Fruit fly (Drosophila melanogaster): ENCODE data around the gene CG2924.

CG2924 gene

DNA sequence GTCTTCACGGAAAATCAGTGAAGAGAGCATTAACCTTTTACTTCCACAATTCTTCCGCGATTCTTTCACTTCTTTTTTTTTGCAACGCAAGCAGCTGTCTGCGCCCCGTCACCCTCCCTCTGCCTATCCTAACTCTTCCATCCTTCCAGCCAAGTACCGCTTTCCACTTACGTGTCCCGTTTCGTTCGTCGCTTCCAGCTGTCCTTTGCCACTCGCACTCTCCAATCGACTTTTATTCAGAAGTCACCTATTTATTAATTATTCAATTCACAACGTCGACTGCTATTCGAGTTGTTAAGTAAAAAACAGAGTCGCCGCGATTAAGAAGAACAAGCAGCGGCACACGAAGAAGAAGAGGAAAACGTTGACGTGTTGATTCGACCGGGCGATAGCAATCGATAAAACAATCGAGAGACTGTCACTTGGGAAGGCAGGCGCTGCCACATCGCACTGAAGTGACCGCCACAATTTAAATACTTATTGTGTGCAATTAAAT is 4.2 kb upstream of the CG2924 start, which contains the start of gene Grp170 (continued):
- TF ChIP-seq Bgb (GFP tag; IDR thresholded peaks at IDR 0.05; ENCODE audit: partially characterized antibody) (peak; percentile 96), CG2678 (tag; optimal IDR thresholded peaks at IDR 0.05) (peak; percentile 12), pan (optimal IDR thresholded peaks at IDR 0.05) (no peak), pan (GFP tag; optimal IDR thresholded peaks at IDR 0.05 in 1 of 2, IDR thresholded peaks at IDR 0.05 in 1 of 2) (no peak), CG8924 (tag; optimal IDR thresholded peaks at IDR 0.05) (peak; percentile 27), CG10431 (GFP tag; optimal IDR thresholded peaks at IDR 0.05) (peak; percentile 8), knrl (GFP tag; IDR thresholded peaks at IDR 0.05; ENCODE audit: partially characterized antibody) (peak; percentile 87), bbx (GFP tag; IDR thresholded peaks at IDR 0.05; ENCODE audit: partially characterized antibody) (peak; percentile 92), CHES-1-like (GFP tag; optimal IDR thresholded peaks at IDR 0.05) (peak; percentile 22), hbn (GFP tag; IDR thresholded peaks at IDR 0.05; ENCODE audit: partially characterized antibody) (peak; percentile 84), Rfx (GFP tag; IDR thresholded peaks at IDR 0.05) (peak; percentile 25; the same call in 1 of the 2 replicates), da (GFP tag; optimal IDR thresholded peaks at IDR 0.05) (no peak), CG4730 (GFP tag; IDR thresholded peaks at IDR 0.05) (no peak), dm (GFP tag; optimal IDR thresholded peaks at IDR 0.05) (peak; percentile 17), CG11560 (tag; IDR thresholded peaks at IDR 0.05) (no peak), ci (GFP tag; IDR thresholded peaks at IDR 0.05) (no peak), CG17385 (GFP tag; optimal IDR thresholded peaks at IDR 0.05) (peak; percentile 99), hb (GFP tag; IDR thresholded peaks at IDR 0.05; ENCODE audit: partially characterized antibody) (peak; percentile 88), Hmr (GFP tag; optimal IDR thresholded peaks at IDR 0.05) (peak; percentile 31), CG8290 (GFP tag; optimal IDR thresholded peaks at IDR 0.05) (no peak), CG8290 (tag; optimal IDR thresholded peaks at IDR 0.05) (peak in 1 of 2 experiments; percentile 35), CG9932 (GFP tag; IDR thresholded peaks at IDR 0.05) (peak; percentile 18; the same call in 1 of the 2 replicates), CG12391 (tag; optimal IDR thresholded peaks at IDR 0.05) (peak; percentile 27), CG9876 (GFP tag; optimal IDR thresholded peaks at IDR 0.05) (no peak), CG5953 (GFP tag; IDR thresholded peaks at IDR 0.05) (no peak), CG13424 (tag; optimal IDR thresholded peaks at IDR 0.05) (no peak), CG4360 (GFP tag; IDR thresholded peaks at IDR 0.05) (no peak), CG3847 (GFP tag; IDR thresholded peaks at IDR 0.05) (peak; percentile 69), Pdp1 (GFP tag; optimal IDR thresholded peaks at IDR 0.05) (peak in 1 of 2 experiments; percentile 12), lab (GFP tag; optimal IDR thresholded peaks at IDR 0.05) (peak; percentile 12), PHDP (tag; optimal IDR thresholded peaks at IDR 0.05) (no peak), Xbp1 (GFP tag; optimal IDR thresholded peaks at IDR 0.05) (peak; percentile 96), CG14860 (GFP tag; IDR thresholded peaks at IDR 0.05; ENCODE audit: partially characterized antibody) (peak; percentile 78), Med (GFP tag) (peak; percentile 90), CG17328 (GFP tag; IDR thresholded peaks at IDR 0.05) (no peak), inv (GFP tag; IDR thresholded peaks at IDR 0.05; ENCODE audit: partially characterized antibody) (peak; percentile 85), tll (GFP tag; optimal IDR thresholded peaks at IDR 0.05) (peak in 1 of 2 experiments; percentile 52), dimm (GFP tag; IDR thresholded peaks at IDR 0.05) (no peak), ems (GFP tag; optimal IDR thresholded peaks at IDR 0.05) (peak; percentile 2), Opbp (GFP tag; IDR thresholded peaks at IDR 0.05; ENCODE audit: partially characterized antibody) (peak; percentile 94), CG15514 (GFP tag; optimal IDR thresholded peaks at IDR 0.05) (peak; percentile 82), CG17829 (tag; optimal IDR thresholded peaks at IDR 0.05) (peak; percentile 22), chinmo (GFP tag; IDR thresholded peaks at IDR 0.05; ENCODE audit: partially characterized antibody) (peak; percentile 90; the same call in 3 of the 4 replicates), Myb (GFP tag; optimal IDR thresholded peaks at IDR 0.05) (peak; percentile 48), cad (GFP tag; optimal IDR thresholded peaks at IDR 0.05) (no peak), Dp (GFP tag; optimal IDR thresholded peaks at IDR 0.05) (peak; percentile 96), Doc3 (GFP tag; IDR thresholded peaks at IDR 0.05; ENCODE audit: partially characterized antibody) (peak; percentile 69), NC2β (GFP tag; optimal IDR thresholded peaks at IDR 0.05) (no peak), CG17186 (GFP tag; optimal IDR thresholded peaks at IDR 0.05) (peak; percentile 58)

Data from whole organism, embryonic.